Fruit fly (Drosophila melanogaster) whole organism, prepupa: ENCODE results near the gene Or85f.
A peak's percentile ranks its signal among the peaks of the same experiment; 100 is the strongest.

ENCODE experiments used
- Blimp-1 ChIP-seq: fragments of 200-800 bp; sonication (Bioruptor generic); optimal IDR thresholded peaks from 3 replicates; lab custom pipeline; 2017; ENCODE audit warnings: missing biosample characterization, missing genetic modification characterization, mild to moderate bottlenecking, moderate library complexity, missing genetic modification reagents
- CG10631 ChIP-seq: fragments of 200-800 bp; sonication (Bioruptor generic); optimal IDR thresholded peaks from 2 replicates; lab custom pipeline; 2016; ENCODE audit warnings: missing biosample characterization, missing genetic modification characterization
- CG10669 ChIP-seq: fragments of 200-800 bp; sonication (Bioruptor generic); optimal IDR thresholded peaks from 3 replicates; lab custom pipeline; 2018; ENCODE audit warnings: missing biosample characterization, mild to moderate bottlenecking, missing genetic modification characterization, moderate library complexity
- CG11762 ChIP-seq: fragments of 200-800 bp; sonication (Bioruptor generic); optimal IDR thresholded peaks from 3 replicates; lab custom pipeline; 2016; ENCODE audit warnings: missing biosample characterization, missing genetic modification characterization; ENCODE audit not compliant: insufficient read depth
- CG15336 ChIP-seq: fragments of 200-800 bp; sonication (Bioruptor generic); IDR thresholded peaks from 2 replicates; pipeline ENCODE4 v1.3.6; 2022; ENCODE audit warnings: missing biosample characterization, missing genetic modification characterization
- CG16779 ChIP-seq: fragments of 200-800 bp; sonication (Bioruptor generic); optimal IDR thresholded peaks from 3 replicates; lab custom pipeline; 2017; ENCODE audit warnings: missing biosample characterization, mild to moderate bottlenecking, missing genetic modification characterization
- CG3032 ChIP-seq: fragments of 200-800 bp; optimal IDR thresholded peaks from 2 replicates; lab custom pipeline; 2019; ENCODE audit warnings: missing biosample characterization, mild to moderate bottlenecking, missing genetic modification characterization, moderate library complexity
- CG31627 ChIP-seq: fragments of 200-800 bp; sonication (Bioruptor generic); optimal IDR thresholded peaks from 3 replicates; lab custom pipeline; 2016; ENCODE audit warnings: missing biosample characterization, missing genetic modification characterization
- CG3919 ChIP-seq: fragments of 200-800 bp; sonication (Bioruptor generic); optimal IDR thresholded peaks from 3 replicates; lab custom pipeline; 2016; ENCODE audit warnings: missing biosample characterization, missing genetic modification characterization
- CG4318 ChIP-seq: fragments of 200-800 bp; sonication (Bioruptor generic); optimal IDR thresholded peaks from 3 replicates; lab custom pipeline; 2017; ENCODE audit warnings: missing biosample characterization, mild to moderate bottlenecking, missing genetic modification characterization
- CG6276 ChIP-seq: fragments of 200-800 bp; sonication (Bioruptor generic); optimal IDR thresholded peaks from 2 replicates; lab custom pipeline; 2017; ENCODE audit warnings: missing biosample characterization, mild to moderate bottlenecking, missing genetic modification characterization
- CG6792 ChIP-seq: fragments of 200-800 bp; sonication (Bioruptor generic); optimal IDR thresholded peaks from 3 replicates; lab custom pipeline; 2016; ENCODE audit warnings: missing biosample characterization, missing genetic modification characterization
- CG6808 ChIP-seq: fragments of 200-800 bp; sonication (Bioruptor generic); optimal IDR thresholded peaks from 3 replicates; lab custom pipeline; 2017; ENCODE audit warnings: missing biosample characterization, missing genetic modification characterization, mild to moderate bottlenecking, moderate library complexity, missing genetic modification reagents
- CG7368 ChIP-seq: fragments of 200-800 bp; sonication (Bioruptor generic); optimal IDR thresholded peaks from 3 replicates; lab custom pipeline; 2016; ENCODE audit warnings: missing biosample characterization, missing genetic modification characterization
- CG8319 ChIP-seq: fragments of 200-800 bp; sonication (Bioruptor generic); optimal IDR thresholded peaks from 3 replicates; lab custom pipeline; 2016; ENCODE audit warnings: missing biosample characterization, missing genetic modification characterization
- CG9139 ChIP-seq: fragments of 200-800 bp; sonication (Bioruptor generic); optimal IDR thresholded peaks from 3 replicates; lab custom pipeline; 2017; ENCODE audit warnings: missing biosample characterization, mild to moderate bottlenecking, missing genetic modification characterization
- Eip93F ChIP-seq: fragments of 200-800 bp; sonication (Bioruptor generic); optimal IDR thresholded peaks from 2 replicates; lab custom pipeline; 2016; ENCODE audit warnings: missing biosample characterization, mild to moderate bottlenecking, missing genetic modification characterization
- Ets21C ChIP-seq: fragments of 200-800 bp; sonication (Bioruptor generic); optimal IDR thresholded peaks from 3 replicates; lab custom pipeline; 2016; ENCODE audit warnings: missing biosample characterization, missing genetic modification characterization
- Ets96B ChIP-seq: fragments of 200-800 bp; optimal IDR thresholded peaks from 2 replicates; lab custom pipeline; 2019; ENCODE audit warnings: missing biosample characterization, mild to moderate bottlenecking, missing genetic modification characterization, moderate library complexity
- Gug ChIP-seq: fragments of 200-800 bp; sonication (Bioruptor generic); IDR thresholded peaks from 2 replicates; pipeline ENCODE4 v1.3.6; 2022; ENCODE audit warnings: missing biosample characterization, missing genetic modification characterization
- Hr38 ChIP-seq: sonication (Bioruptor generic); optimal IDR thresholded peaks from 2 replicates; lab custom pipeline; 2016; ENCODE audit warnings: missing biosample characterization, missing genetic modification characterization
- Hr39 ChIP-seq: fragments of 200-800 bp; sonication (Bioruptor generic); optimal IDR thresholded peaks from 2 replicates; lab custom pipeline; 2016; ENCODE audit warnings: missing biosample characterization, missing genetic modification characterization
- Hr4 ChIP-seq: fragments of 200-800 bp; sonication (Bioruptor generic); optimal IDR thresholded peaks from 3 replicates; lab custom pipeline; 2016; ENCODE audit warnings: missing biosample characterization, missing genetic modification characterization
- Lpt ChIP-seq: fragments of 200-800 bp; sonication (Bioruptor generic); optimal IDR thresholded peaks from 3 replicates; lab custom pipeline; 2016; ENCODE audit warnings: missing biosample characterization, missing genetic modification characterization
- OdsH ChIP-seq: fragments of 200-800 bp; sonication (Bioruptor generic); optimal IDR thresholded peaks from 3 replicates; lab custom pipeline; 2016; ENCODE audit warnings: missing biosample characterization, missing genetic modification characterization
- Sox102F ChIP-seq: fragments of 200-800 bp; sonication (Bioruptor generic); optimal IDR thresholded peaks from 2 replicates; lab custom pipeline; 2016; ENCODE audit warnings: missing biosample characterization, mild to moderate bottlenecking, missing genetic modification characterization
- Sox14 ChIP-seq: fragments of 200-800 bp; sonication (Bioruptor generic); optimal IDR thresholded peaks from 3 replicates; lab custom pipeline; 2016; ENCODE audit warnings: missing biosample characterization, missing genetic modification characterization
- Sox15 ChIP-seq: fragments of 200-800 bp; sonication (Bioruptor generic); optimal IDR thresholded peaks from 3 replicates; lab custom pipeline; 2016; ENCODE audit warnings: missing biosample characterization, missing genetic modification characterization
- achi ChIP-seq: fragments of 200-800 bp; sonication (Bioruptor generic); optimal IDR thresholded peaks from 3 replicates; lab custom pipeline; 2016; ENCODE audit warnings: missing biosample characterization, missing genetic modification characterization
- acj6 ChIP-seq: fragments of 200-800 bp; sonication (Bioruptor generic); optimal IDR thresholded peaks from 3 replicates; lab custom pipeline; 2016; ENCODE audit warnings: missing biosample characterization, missing genetic modification characterization
- cyc ChIP-seq: fragments of 200-800 bp; sonication (Bioruptor generic); optimal IDR thresholded peaks from 3 replicates; lab custom pipeline; 2016; ENCODE audit warnings: missing biosample characterization, missing genetic modification characterization
- dsx ChIP-seq: fragments of 200-800 bp; optimal IDR thresholded peaks from 3 replicates; lab custom pipeline; 2019; ENCODE audit warnings: missing biosample characterization, mild to moderate bottlenecking, missing genetic modification characterization, moderate library complexity; ENCODE audit not compliant: poor library complexity, severe bottlenecking
- eg ChIP-seq: fragments of 200-800 bp; sonication (Bioruptor generic); IDR thresholded peaks from 3 replicates; pipeline ENCODE4 v1.3.6; 2022; ENCODE audit warnings: missing biosample characterization, missing genetic modification characterization
- esn ChIP-seq: fragments of 200-800 bp; sonication (Bioruptor generic); optimal IDR thresholded peaks from 2 replicates; lab custom pipeline; 2016; ENCODE audit warnings: missing biosample characterization, mild to moderate bottlenecking, missing genetic modification characterization, moderate library complexity
- fkh ChIP-seq: fragments of 200-800 bp; sonication (Bioruptor generic); optimal IDR thresholded peaks from 3 replicates; lab custom pipeline; 2017; ENCODE audit warnings: missing biosample characterization, mild to moderate bottlenecking, missing genetic modification characterization, moderate library complexity
- lz ChIP-seq: fragments of 200-800 bp; sonication (Bioruptor generic); optimal IDR thresholded peaks from 3 replicates; lab custom pipeline; 2016; ENCODE audit warnings: missing biosample characterization, missing genetic modification characterization
- pdm3 ChIP-seq: fragments of 200-800 bp; sonication (Bioruptor generic); optimal IDR thresholded peaks from 3 replicates; lab custom pipeline; 2016; ENCODE audit warnings: missing biosample characterization, missing genetic modification characterization
- salr ChIP-seq, 2 experiments: fragments of 200-800 bp; sonication (Bioruptor generic); optimal IDR thresholded peaks; 3 replicates each; lab custom pipeline; 2016 to 2018; ENCODE audit warnings: missing biosample characterization in 2 of 2, missing genetic modification characterization in 2 of 2, mild to moderate bottlenecking in 1 of 2
- spab ChIP-seq: fragments of 200-800 bp; sonication (Bioruptor generic); optimal IDR thresholded peaks from 2 replicates; lab custom pipeline; 2017; ENCODE audit warnings: missing biosample characterization, mild to moderate bottlenecking, missing genetic modification characterization, missing genetic modification reagents
- ss ChIP-seq, 2 experiments: fragments of 200-800 bp; sonication (Bioruptor generic); optimal IDR thresholded peaks; 2 replicates in 1 of 2; 3 replicates in 1 of 2; lab custom pipeline; 2017 to 2018; ENCODE audit warnings: mild to moderate bottlenecking in 2 of 2, missing biosample characterization in 2 of 2, missing genetic modification characterization in 2 of 2, moderate library complexity in 1 of 2
- svp ChIP-seq: fragments of 200-800 bp; sonication (Bioruptor generic); peaks from one replicate; lab custom pipeline; 2016; ENCODE audit warnings: missing biosample characterization, missing genetic modification characterization
- topi ChIP-seq: fragments of 200-800 bp; sonication (Bioruptor generic); optimal IDR thresholded peaks from 3 replicates; lab custom pipeline; 2016; ENCODE audit warnings: missing biosample characterization, missing genetic modification characterization
- vri ChIP-seq: fragments of 200-800 bp; sonication (Bioruptor generic); optimal IDR thresholded peaks from 3 replicates; lab custom pipeline; 2016; ENCODE audit warnings: missing biosample characterization, mild to moderate bottlenecking, missing genetic modification characterization

Gene Or85f

DNA sequence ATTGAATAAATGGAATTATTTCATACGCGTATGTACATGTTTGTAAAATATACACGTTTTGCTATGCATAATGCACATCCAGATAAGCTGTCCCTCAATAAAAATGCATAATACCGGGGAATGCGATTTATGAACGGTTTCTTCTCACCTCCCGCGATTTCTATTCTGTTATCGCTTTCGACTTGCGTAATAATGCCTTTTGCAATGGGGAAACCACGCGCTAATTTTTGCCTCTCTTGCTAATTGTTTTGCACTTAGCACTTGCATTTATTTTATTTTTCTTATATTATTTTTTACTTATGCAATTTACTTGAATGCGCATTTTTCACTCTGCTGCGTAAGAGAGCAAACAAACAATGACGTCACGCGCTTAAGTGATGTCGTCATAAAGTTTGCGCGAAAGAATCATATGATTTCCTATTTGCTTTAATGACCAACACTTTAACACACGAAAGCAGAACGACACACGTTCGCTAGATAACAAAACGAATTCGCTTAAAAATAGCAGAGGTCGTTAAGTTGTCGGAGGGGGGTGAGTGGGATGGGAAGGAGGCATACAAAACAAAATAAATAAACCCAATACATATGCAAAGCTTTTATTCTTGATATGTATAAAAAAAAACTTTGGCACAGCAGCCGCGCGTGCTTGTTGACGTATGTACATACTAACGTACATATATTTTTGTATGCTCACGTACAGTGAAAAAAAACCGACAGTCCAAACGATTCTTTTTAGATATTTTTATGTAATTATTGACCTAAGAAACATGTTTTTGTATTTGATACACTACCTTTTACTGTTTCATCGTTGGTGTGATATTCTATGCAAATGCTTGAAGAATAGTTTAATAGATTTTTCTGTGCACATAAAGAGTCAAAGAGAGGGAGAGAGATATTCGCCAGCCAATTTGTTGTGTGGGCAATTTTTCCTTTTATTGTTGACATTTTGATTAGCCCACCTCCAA lies 46.3 kb upstream of the Or85f start (continued):
- TF ChIP-seq Gug (GFP tag; lab: Robert Waterston, UW) (no peak), CG3032 (peak; percentile 29), esn (GFP tag; lab: Kevin White, UChicago) (peak; percentile 52), CG6276 (peak; percentile 54), Eip93F (peak; percentile 18), salr (GFP tag; optimal IDR thresholded peaks at IDR 0.05; lab: Kevin White, UChicago) (peak in 1 of 2 experiments; percentile 81), Ets21C (peak; percentile 25), fkh (GFP tag; lab: Kevin White, UChicago) (peak; percentile 95), CG10631 (peak; percentile 70), CG7368 (peak; percentile 51), OdsH (GFP tag; lab: Kevin White, UChicago) (peak; percentile 76), CG8319 (no peak), Sox15 (peak; percentile 11), Sox102F (GFP tag; lab: Kevin White, UChicago) (peak; percentile 63), Hr38 (GFP tag; lab: Kevin White, UChicago) (no peak), lz (GFP tag; lab: Kevin White, UChicago) (peak; percentile 17), dsx (no peak), Lpt (GFP tag; lab: Kevin White, UChicago) (peak; percentile 67), CG15336 (GFP tag; lab: Robert Waterston, UW) (no peak)

DNA sequence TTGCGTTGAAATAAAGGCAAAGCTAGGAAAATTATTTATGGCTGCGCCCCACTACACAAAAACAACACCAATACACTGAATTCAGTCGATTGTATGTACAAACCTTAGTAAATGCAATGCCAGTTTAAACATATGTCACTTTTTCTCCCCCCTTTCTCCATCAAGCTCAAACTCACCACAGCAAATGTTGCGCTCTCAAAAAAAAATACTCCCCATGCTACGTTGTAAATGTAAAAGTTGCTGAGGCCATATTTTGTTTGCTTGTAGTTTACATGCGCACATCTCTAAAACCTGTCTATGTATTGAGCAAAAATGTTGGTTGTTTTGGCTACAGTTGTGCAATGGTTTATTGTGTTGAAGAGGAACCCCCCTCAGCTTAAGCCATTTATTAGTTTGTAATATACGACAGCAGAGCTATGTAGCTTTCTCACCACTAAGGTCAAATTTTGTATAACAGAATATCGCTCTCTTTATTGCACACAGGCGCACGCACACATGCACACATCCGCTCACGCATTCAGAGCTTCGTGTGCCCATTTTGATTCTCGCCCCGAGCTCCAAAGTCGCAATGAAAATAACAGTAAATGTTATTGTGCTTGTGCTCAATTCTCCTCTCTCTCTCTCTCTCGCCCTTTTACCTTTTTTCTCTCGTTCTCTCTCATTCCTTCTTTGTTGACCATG lies 45.3 kb upstream of the Or85f start:
- TF ChIP-seq CG15336 (GFP tag; lab: Robert Waterston, UW) (no peak), dsx (peak; percentile 14)
- TF ChIP-seq, all 60 proteins: peak for 1

DNA sequence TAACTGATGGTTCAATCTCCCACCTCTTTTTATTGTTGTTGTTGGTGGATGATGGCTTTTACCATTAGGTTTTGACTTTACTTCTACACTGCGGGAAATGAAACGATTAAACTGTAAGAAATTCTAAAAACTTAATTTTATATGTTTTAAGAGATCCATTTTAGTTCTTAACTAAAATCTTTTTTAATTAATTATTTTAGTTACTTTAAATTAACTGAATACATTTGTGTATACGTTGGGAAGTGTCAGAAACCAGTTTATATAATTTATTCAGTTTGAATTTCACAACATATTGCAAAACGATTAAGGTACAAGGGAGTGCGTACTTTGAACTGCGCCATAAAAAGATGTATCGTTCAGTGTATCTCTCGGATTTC lies 44.7 kb upstream of the Or85f start:
- TF ChIP-seq salr (GFP tag; optimal IDR thresholded peaks at IDR 0.05; lab: Kevin White, UChicago) (peak in 1 of 2 experiments; percentile 93), CG11762 (GFP tag; lab: Kevin White, UChicago) (peak; percentile 88), CG10631 (peak; percentile 87), achi (GFP tag; lab: Kevin White, UChicago) (peak; percentile 88), svp (GFP tag; lab: Kevin White, UChicago) (peak; percentile 90), CG4318 (GFP tag; lab: Kevin White, UChicago) (peak; percentile 91), CG6808 (GFP tag; lab: Kevin White, UChicago) (peak; percentile 72), CG31627 (GFP tag; lab: Kevin White, UChicago) (peak; percentile 74), Ets96B (tag; lab: Kevin White, UChicago) (peak; percentile 87), spab (GFP tag; lab: Kevin White, UChicago) (peak; percentile 81), CG3919 (GFP tag; lab: Kevin White, UChicago) (peak; percentile 90), pdm3 (GFP tag; lab: Kevin White, UChicago) (peak; percentile 81), CG16779 (tag; lab: Kevin White, UChicago) (peak; percentile 80), Hr38 (GFP tag; lab: Kevin White, UChicago) (no peak), CG7368 (peak; percentile 77), CG6792 (GFP tag; lab: Kevin White, UChicago) (peak; percentile 87), cyc (peak; percentile 85), Eip93F (peak; percentile 90), Sox102F (GFP tag; lab: Kevin White, UChicago) (peak; percentile 84), ss (GFP tag; optimal IDR thresholded peaks at IDR 0.05; lab: Kevin White, UChicago) (peak; percentile 66 to 80), CG9139 (GFP tag; lab: Kevin White, UChicago) (peak; percentile 44), Sox14 (peak; percentile 79), Lpt (GFP tag; lab: Kevin White, UChicago) (peak; percentile 81), Blimp-1 (GFP tag; lab: Kevin White, UChicago) (peak; percentile 72), vri (peak; percentile 41), Hr4 (peak; percentile 89), topi (peak; percentile 85), OdsH (GFP tag; lab: Kevin White, UChicago) (peak; percentile 90), acj6 (peak; percentile 90), Ets21C (peak; percentile 48), eg (GFP tag; lab: Robert Waterston, UW) (no peak), CG10669 (GFP tag; lab: Kevin White, UChicago) (peak; percentile 85), Hr39 (peak; percentile 71), CG15336 (GFP tag; lab: Robert Waterston, UW) (no peak)
